Worm (Caenorhabditis elegans) whole organism, L4 larva: ENCODE results near the gene F16F9.4.

Experiments
- Y48G9A.11 ChIP-seq: fragments of 200-800 bp; sonication (Bioruptor generic); IDR thresholded peaks from 2 replicates; pipeline ENCODE4 v1.3.6; 2022; ENCODE audit warnings: missing genetic modification reagents, missing genetic modification characterization, missing compliant biosample characterization
- ZK546.5 ChIP-seq, 2 experiments: sonication (generic microtip); optimal IDR thresholded peaks; 2 replicates each; lab custom pipeline; 2017; ENCODE audit warnings: missing biosample characterization in 2 of 2, missing genetic modification characterization in 2 of 2
- egl-27 ChIP-seq: sonication (generic microtip); optimal IDR thresholded peaks from 3 replicates; lab custom pipeline; 2017; ENCODE audit warnings: missing biosample characterization, missing genetic modification reagents, missing genetic modification characterization
- lin-1 ChIP-seq: fragments of 200-800 bp; sonication (Bioruptor generic); IDR thresholded peaks from 2 replicates; pipeline ENCODE4 v1.3.6; 2022; ENCODE audit warnings: missing genetic modification reagents, missing genetic modification characterization, missing compliant biosample characterization
- mep-1 ChIP-seq: fragments of 150-350 bp; sonication (generic microtip); optimal IDR thresholded peaks from 3 replicates; lab custom pipeline; 2014; ENCODE audit warnings: missing biosample characterization, missing genetic modification characterization
- nhr-237 ChIP-seq: sonication (generic microtip); optimal IDR thresholded peaks from 2 replicates; lab custom pipeline; 2017; ENCODE audit warnings: missing biosample characterization, missing genetic modification characterization
- nhr-6 ChIP-seq: fragments of 150-350 bp; optimal IDR thresholded peaks from 2 replicates; lab custom pipeline; 2014; ENCODE audit warnings: missing biosample characterization, missing genetic modification characterization
- saeg-2 ChIP-seq: fragments of 200-800 bp; sonication (Bioruptor generic); IDR thresholded peaks from 2 replicates; pipeline ENCODE4 v1.3.6; 2022; ENCODE audit warnings: missing genetic modification reagents, missing genetic modification characterization, missing compliant biosample characterization
- skn-1 ChIP-seq: fragments of 150-350 bp; optimal IDR thresholded peaks from 2 replicates; lab custom pipeline; 2014; ENCODE audit warnings: missing biosample characterization, missing genetic modification characterization
- snpc-4 ChIP-seq: fragments of 150-350 bp; optimal IDR thresholded peaks from 2 replicates; lab custom pipeline; 2014; ENCODE audit warnings: missing biosample characterization, missing genetic modification characterization
- unc-39 ChIP-seq: sonication (generic microtip); optimal IDR thresholded peaks from 2 replicates; lab custom pipeline; 2017; ENCODE audit warnings: missing biosample characterization, missing genetic modification characterization
- unc-62 ChIP-seq, 3 experiments: fragments of 150-350 bp in 1 of 3; sonication (generic microtip); optimal IDR thresholded peaks in 2 of 3; peaks in 1 of 3; 1 replicate in 1 of 3; 2 replicates in 2 of 3; lab custom pipeline; 2014 to 2017; ENCODE audit warnings: missing biosample characterization in 3 of 3, missing genetic modification characterization in 3 of 3, missing genetic modification reagents in 3 of 3, missing genotype in 1 of 3
- zfp-3 ChIP-seq: fragments of 200-800 bp; sonication (Bioruptor generic); conservative IDR thresholded peaks from 2 replicates; pipeline ENCODE4 v1.3.6; 2022; ENCODE audit warnings: missing genetic modification reagents, missing genetic modification characterization, missing compliant biosample characterization
- ztf-11 ChIP-seq: fragments of 150-350 bp; optimal IDR thresholded peaks from 2 replicates; lab custom pipeline; 2014; ENCODE audit warnings: missing biosample characterization, missing genetic modification characterization

DNA sequence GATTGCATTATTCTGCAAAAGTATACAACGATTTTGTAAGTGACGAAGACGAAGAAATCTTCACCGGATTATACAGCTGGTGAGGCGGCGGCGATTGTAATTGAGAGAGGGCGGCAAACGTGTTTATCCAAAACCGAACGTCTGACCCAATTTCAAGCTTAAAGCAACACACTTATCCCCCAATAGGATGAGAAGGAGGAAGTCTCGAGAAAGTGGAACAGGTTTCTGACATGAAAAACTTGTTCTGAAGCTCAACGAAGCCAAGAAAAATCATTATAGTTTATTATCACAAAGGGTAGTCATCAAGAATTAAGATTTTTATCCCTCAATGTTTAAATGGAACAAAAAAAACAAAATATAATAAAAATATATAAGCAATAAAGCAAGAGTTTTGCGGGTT lies 44.8 kb downstream of the F16F9.4 start, which contains the start of gene spp-13:
- TF ChIP-seq Y48G9A.11 (GFP tag; lab: Robert Waterston, UW) (no peak), ZK546.5 (tag; optimal IDR thresholded peaks at IDR 0.05; lab: Kevin White, UChicago) (no peak), snpc-4 (tag; lab: Kevin White, UChicago) (no peak), unc-62 (GFP tag; optimal IDR thresholded peaks at IDR 0.05 in 1 of 2; lab: Kevin White, UChicago) (no peak), unc-62 (tag; optimal IDR thresholded peaks at IDR 0.05; lab: Kevin White, UChicago) (no peak), mep-1 (tag; lab: Kevin White, UChicago) (no peak), zfp-3 (no peak), skn-1 (tag; lab: Kevin White, UChicago) (no peak), nhr-6 (no peak), unc-39 (tag; lab: Kevin White, UChicago) (no peak), ztf-11 (no peak), egl-27 (tag; lab: Kevin White, UChicago) (no peak), saeg-2 (GFP tag; lab: Robert Waterston, UW) (no peak), lin-1 (GFP tag; lab: Robert Waterston, UW) (no peak), nhr-237 (no peak)
